Worm (Caenorhabditis elegans): ENCODE results near the gene W02H5.19.

DNA sequence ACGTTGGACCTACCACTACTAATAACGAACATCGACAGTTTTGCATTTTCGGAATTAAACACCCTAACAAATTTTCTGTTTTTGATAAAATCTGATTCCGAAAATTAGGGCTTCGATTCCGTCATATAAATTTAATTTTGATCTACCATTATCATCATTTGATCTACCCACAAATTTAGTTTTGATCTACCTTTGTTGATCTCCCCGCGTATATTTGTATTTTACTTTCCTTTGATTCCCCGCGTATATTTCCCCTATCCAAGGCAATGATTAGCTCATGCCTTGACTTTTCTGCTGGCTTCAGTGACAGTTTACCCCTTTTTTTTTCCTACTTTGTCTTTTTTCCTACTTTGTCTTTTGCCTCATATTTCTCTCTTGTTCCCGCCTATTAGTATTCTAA, 48.9 kb upstream of the W02H5.19 start:
- TF ChIP-seq hmbx-1 (tag; optimal IDR thresholded peaks at IDR 0.05) (no peak), flt-1 (GFP tag; IDR thresholded peaks at IDR 0.05) (no peak), tra-4 (tag; optimal IDR thresholded peaks at IDR 0.05) (no peak), ceh-36 (tag; optimal IDR thresholded peaks at IDR 0.05) (no peak), hmg-4 (GFP tag; optimal IDR thresholded peaks at IDR 0.05) (no peak)
